Fruit fly (Drosophila melanogaster) whole organism, embryonic: Measurements from ENCODE around the gene CG6048.

Source experiments
- Ada2b ChIP-seq: fragments of 200-800 bp; sonication (Bioruptor generic); IDR thresholded peaks from 2 replicates; pipeline ENCODE4 v1.3.6; 2022; ENCODE audit warnings: missing biosample characterization, missing genetic modification characterization
- Antp ChIP-seq: fragments of 200-800 bp; sonication (Bioruptor generic); optimal IDR thresholded peaks from 3 replicates; lab custom pipeline; 2016; ENCODE audit warnings: missing biosample characterization, missing genetic modification characterization
- CG13424 ChIP-seq: fragments of 200-800 bp; sonication (Bioruptor generic); optimal IDR thresholded peaks from 2 replicates; lab custom pipeline; 2019; ENCODE audit warnings: missing biosample characterization, mild to moderate bottlenecking, missing genetic modification characterization, moderate library complexity
- CG14860 ChIP-seq: fragments of 200-800 bp; sonication (Bioruptor generic); IDR thresholded peaks from 3 replicates; pipeline ENCODE4 v1.3.6; 2022; ENCODE audit warnings: missing biosample characterization, missing genetic modification characterization; ENCODE audit not compliant: partially characterized antibody
- CG1529 ChIP-seq: fragments of 200-800 bp; sonication (Bioruptor generic); optimal IDR thresholded peaks from 3 replicates; lab custom pipeline; 2018; ENCODE audit warnings: missing biosample characterization, missing genetic modification characterization
- CG1603 ChIP-seq: fragments of 200-800 bp; sonication (Bioruptor generic); optimal IDR thresholded peaks from 2 replicates; lab custom pipeline; 2019; ENCODE audit warnings: missing biosample characterization, mild to moderate bottlenecking, missing genetic modification characterization, moderate library complexity
- CG16813 ChIP-seq: fragments of 200-800 bp; sonication (Bioruptor generic); IDR thresholded peaks from 3 replicates; pipeline ENCODE4 v1.3.6; 2022; ENCODE audit warnings: missing biosample characterization, missing genetic modification characterization; ENCODE audit not compliant: partially characterized antibody
- CG18764 ChIP-seq: fragments of 200-800 bp; sonication (Bioruptor generic); optimal IDR thresholded peaks from 3 replicates; lab custom pipeline; 2016; ENCODE audit warnings: missing biosample characterization, missing genetic modification characterization
- CG30020 ChIP-seq: fragments of 200-800 bp; optimal IDR thresholded peaks from 2 replicates; lab custom pipeline; 2019; ENCODE audit warnings: missing biosample characterization, mild to moderate bottlenecking, missing genetic modification characterization, moderate library complexity
- CG3838 ChIP-seq: fragments of 200-800 bp; sonication (Bioruptor generic); optimal IDR thresholded peaks from 3 replicates; lab custom pipeline; 2016; ENCODE audit warnings: missing biosample characterization, missing genetic modification characterization
- CG4424 ChIP-seq: fragments of 200-800 bp; sonication (Bioruptor generic); optimal IDR thresholded peaks from 3 replicates; lab custom pipeline; 2016; ENCODE audit warnings: missing biosample characterization, missing genetic modification characterization
- CG4820 ChIP-seq: fragments of 200-800 bp; sonication (Bioruptor generic); optimal IDR thresholded peaks from 3 replicates; lab custom pipeline; 2016; ENCODE audit warnings: missing biosample characterization, missing genetic modification characterization
- CG7556 ChIP-seq: fragments of 200-800 bp; sonication (Bioruptor generic); optimal IDR thresholded peaks from 2 replicates; lab custom pipeline; 2017; ENCODE audit warnings: missing biosample characterization, mild to moderate bottlenecking, missing genetic modification characterization
- CG8478 ChIP-seq: fragments of >200 bp; optimal IDR thresholded peaks from 2 replicates; lab custom pipeline; 2018
- CG9215 ChIP-seq: fragments of 200-800 bp; sonication (Bioruptor generic); IDR thresholded peaks from 2 replicates; pipeline ENCODE4 v1.3.6; 2022; ENCODE audit warnings: missing biosample characterization, missing genetic modification characterization
- Dbx ChIP-seq: fragments of 200-800 bp; sonication (Bioruptor generic); IDR thresholded peaks from 3 replicates; pipeline ENCODE4 v1.3.6; 2022; ENCODE audit warnings: missing biosample characterization, missing genetic modification characterization
- Dip2 ChIP-seq: fragments of 200-800 bp; sonication (Bioruptor generic); IDR thresholded peaks from 2 replicates; pipeline ENCODE4 v1.3.6; 2022; ENCODE audit warnings: missing biosample characterization, missing genetic modification characterization
- Dip3 ChIP-seq: fragments of 200-800 bp; sonication (Bioruptor generic); optimal IDR thresholded peaks from 3 replicates; lab custom pipeline; 2016; ENCODE audit warnings: missing biosample characterization, missing genetic modification characterization
- Ets65A ChIP-seq: fragments of 200-800 bp; sonication (Bioruptor generic); peaks from one replicate; lab custom pipeline; 2016; ENCODE audit warnings: missing biosample characterization, missing genetic modification characterization
- HLHmδ ChIP-seq: fragments of 200-800 bp; sonication (Bioruptor generic); optimal IDR thresholded peaks from 2 replicates; lab custom pipeline; 2018; ENCODE audit warnings: missing biosample characterization, mild to moderate bottlenecking, missing genetic modification characterization, moderate library complexity
- Hr51 ChIP-seq, 2 experiments: fragments of 200-800 bp; sonication (Bioruptor generic); optimal IDR thresholded peaks; 2 replicates in 1 of 2; 3 replicates in 1 of 2; lab custom pipeline; 2016 to 2018; ENCODE audit warnings: missing biosample characterization in 2 of 2, missing genetic modification characterization in 2 of 2, mild to moderate bottlenecking in 1 of 2, moderate library complexity in 1 of 2
- Hr78 ChIP-seq, 2 experiments: fragments of 200-800 bp in 1 of 2; fragments of >200 bp in 1 of 2; sonication (Bioruptor generic) in 1 of 2; optimal IDR thresholded peaks; 2 replicates each; lab custom pipeline; 2017 to 2019; ENCODE audit warnings: missing biosample characterization in 2 of 2, missing genetic modification characterization in 2 of 2, mild to moderate bottlenecking in 1 of 2, moderate library complexity in 1 of 2
- Max ChIP-seq: fragments of 200-800 bp; sonication (Bioruptor generic); optimal IDR thresholded peaks from 2 replicates; lab custom pipeline; 2016; ENCODE audit warnings: missing biosample characterization, mild to moderate bottlenecking, missing genetic modification characterization
- Rfx ChIP-seq: fragments of 200-800 bp; sonication (Bioruptor generic); IDR thresholded peaks from 2 replicates; pipeline ENCODE4 v1.3.6; 2022; ENCODE audit warnings: missing biosample characterization, missing genetic modification characterization
- Scr ChIP-seq: fragments of 200-800 bp; sonication (Bioruptor generic); IDR thresholded peaks from 2 replicates; pipeline ENCODE4 v1.3.6; 2022; ENCODE audit warnings: missing biosample characterization, missing genetic modification characterization; ENCODE audit not compliant: partially characterized antibody
- Sox102F ChIP-seq: fragments of 200-800 bp; sonication (Bioruptor generic); optimal IDR thresholded peaks from 2 replicates; lab custom pipeline; 2018; ENCODE audit warnings: missing biosample characterization, mild to moderate bottlenecking, missing genetic modification characterization, moderate library complexity
- Xbp1 ChIP-seq: fragments of 200-800 bp; sonication (Bioruptor generic); optimal IDR thresholded peaks from 3 replicates; lab custom pipeline; 2016; ENCODE audit warnings: missing biosample characterization, mild to moderate bottlenecking, missing genetic modification characterization
- al ChIP-seq: fragments of 200-800 bp; sonication (Bioruptor generic); IDR thresholded peaks from 2 replicates; pipeline ENCODE4 v1.3.6; 2022; ENCODE audit warnings: missing biosample characterization, missing genetic modification characterization
- az2 ChIP-seq: fragments of 200-800 bp; sonication (Bioruptor generic); optimal IDR thresholded peaks from 3 replicates; lab custom pipeline; 2016; ENCODE audit warnings: missing biosample characterization, missing genetic modification characterization
- bigmax ChIP-seq: fragments of 200-800 bp; sonication (Bioruptor generic); optimal IDR thresholded peaks from 2 replicates; lab custom pipeline; 2018; ENCODE audit warnings: missing biosample characterization, mild to moderate bottlenecking, missing genetic modification characterization
- danr ChIP-seq: fragments of 200-800 bp; sonication (Bioruptor generic); IDR thresholded peaks from 2 replicates; pipeline ENCODE4 v1.3.6; 2022; ENCODE audit warnings: missing biosample characterization, missing genetic modification characterization
- dpn ChIP-seq, 2 experiments: fragments of 200-800 bp; sonication (Bioruptor generic); optimal IDR thresholded peaks; 3 replicates each; lab custom pipeline; 2016; ENCODE audit warnings: missing biosample characterization in 2 of 2, missing genetic modification characterization in 2 of 2
- esg ChIP-seq: fragments of 200-800 bp; sonication (Bioruptor generic); conservative IDR thresholded peaks from 2 replicates; pipeline ENCODE4 v1.3.6; 2022; ENCODE audit warnings: missing biosample characterization, missing genetic modification characterization
- fd96Cb ChIP-seq: fragments of 200-800 bp; sonication (Bioruptor generic); optimal IDR thresholded peaks from 2 replicates; lab custom pipeline; 2018; ENCODE audit warnings: missing biosample characterization, mild to moderate bottlenecking, missing genetic modification characterization, moderate library complexity
- gro ChIP-seq: fragments of 200-800 bp; sonication (Bioruptor generic); optimal IDR thresholded peaks from 2 replicates; lab custom pipeline; 2016; ENCODE audit warnings: missing biosample characterization, missing genetic modification characterization
- ham ChIP-seq: fragments of 200-800 bp; sonication (Bioruptor generic); IDR thresholded peaks from 2 replicates; pipeline ENCODE4 v1.3.6; 2022; ENCODE audit warnings: missing biosample characterization, missing genetic modification characterization
- ind ChIP-seq: fragments of 200-800 bp; sonication (Bioruptor generic); optimal IDR thresholded peaks from 3 replicates; lab custom pipeline; 2016; ENCODE audit warnings: missing biosample characterization, missing genetic modification characterization
- mld ChIP-seq: fragments of 200-800 bp; sonication (Bioruptor generic); IDR thresholded peaks from 3 replicates; pipeline ENCODE4 v1.3.6; 2022; ENCODE audit warnings: missing biosample characterization, missing genetic modification characterization; ENCODE audit not compliant: partially characterized antibody
- peb ChIP-seq: fragments of 200-800 bp; sonication (Bioruptor generic); IDR thresholded peaks from 2 replicates; pipeline ENCODE4 v1.3.6; 2022; ENCODE audit warnings: missing biosample characterization, missing genetic modification characterization
- prd ChIP-seq, 3 experiments: fragments of >200 bp in 2 of 3; fragments of 200-800 bp in 1 of 3; sonication (Bioruptor generic) in 1 of 3; optimal IDR thresholded peaks in 2 of 3; IDR thresholded peaks in 1 of 3; 2 replicates in 2 of 3; 3 replicates in 1 of 3; pipeline versions ENCODE4 v1.3.6 to Lab custom; 2017 to 2022; ENCODE audit warnings: missing biosample characterization in 1 of 3, missing genetic modification characterization in 1 of 3
- rib ChIP-seq: fragments of 200-800 bp; sonication (Bioruptor generic); IDR thresholded peaks from 2 replicates; pipeline ENCODE4 v1.3.6; 2022; ENCODE audit warnings: missing biosample characterization, missing genetic modification characterization
- scrt ChIP-seq: fragments of 200-800 bp; sonication (Bioruptor generic); optimal IDR thresholded peaks from 2 replicates; lab custom pipeline; 2018; ENCODE audit warnings: missing biosample characterization, mild to moderate bottlenecking, missing genetic modification characterization, moderate library complexity
- seq ChIP-seq: fragments of 200-800 bp; sonication (Bioruptor generic); IDR thresholded peaks from 2 replicates; pipeline ENCODE4 v1.3.6; 2022; ENCODE audit warnings: missing biosample characterization, missing genetic modification characterization
- slbo ChIP-seq: fragments of 200-800 bp; sonication (Bioruptor generic); IDR thresholded peaks from 2 replicates; pipeline ENCODE4 v1.3.6; 2022; ENCODE audit warnings: missing biosample characterization, missing genetic modification characterization
- tna ChIP-seq: fragments of 200-800 bp; sonication (Bioruptor generic); IDR thresholded peaks from 2 replicates; pipeline ENCODE4 v1.3.6; 2022; ENCODE audit warnings: missing biosample characterization, missing genetic modification characterization; ENCODE audit not compliant: partially characterized antibody
- vnd ChIP-seq: fragments of 200-800 bp; sonication (Bioruptor generic); IDR thresholded peaks from 3 replicates; pipeline ENCODE4 v1.3.6; 2022; ENCODE audit warnings: missing biosample characterization, missing genetic modification characterization; ENCODE audit not compliant: partially characterized antibody
- zf30C ChIP-seq: fragments of 200-800 bp; sonication (Bioruptor generic); optimal IDR thresholded peaks from 3 replicates; lab custom pipeline; 2018; ENCODE audit warnings: missing biosample characterization, mild to moderate bottlenecking, missing genetic modification characterization

Gene CG6048

DNA sequence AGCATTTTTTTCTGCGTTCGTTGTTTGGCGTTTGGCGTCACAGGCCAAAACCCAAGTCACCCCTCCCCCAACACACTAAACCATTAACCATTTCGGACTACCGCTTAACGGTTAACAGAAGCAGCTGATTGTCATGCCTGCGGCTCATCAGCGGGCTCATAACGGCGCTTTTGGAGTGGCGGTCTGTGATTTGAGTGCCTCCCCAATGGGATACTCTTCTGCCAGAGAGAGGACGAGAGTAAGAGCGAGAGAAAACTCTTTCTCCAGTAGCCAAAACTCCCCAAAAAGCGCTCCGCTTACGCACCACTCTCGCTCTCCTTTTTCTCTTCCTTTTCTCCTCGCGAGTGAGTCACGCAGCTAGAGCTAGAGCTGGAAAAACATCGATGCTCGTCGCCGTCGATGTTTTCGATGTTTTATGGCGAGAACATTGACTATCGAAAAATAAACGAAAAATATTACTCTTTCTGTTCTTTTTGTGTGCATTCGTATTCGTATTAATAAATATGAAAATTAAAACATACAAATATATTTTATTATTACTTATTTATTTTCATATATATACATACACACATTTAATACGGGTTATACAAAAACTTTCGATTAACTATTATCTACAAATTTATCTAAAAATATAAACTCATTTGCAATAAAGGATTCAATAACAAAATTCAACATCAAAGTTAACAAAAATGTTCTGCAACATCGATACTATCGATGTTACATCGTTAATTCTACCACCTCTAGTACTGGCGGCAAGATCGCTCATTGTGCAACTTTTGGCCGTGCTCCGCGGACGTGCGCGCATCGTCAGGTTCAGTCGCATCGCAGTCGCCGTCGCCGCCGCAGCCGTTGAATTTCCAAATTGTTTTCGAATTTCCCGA is 13.4 kb downstream of the CG6048 start, which contains the start of gene Grip (continued):
- no peak for TF ChIP-seq al
- TF ChIP-seq Ada2b (GFP tag; lab: Robert Waterston, UW): peak; percentile 5; the same call in 1 of the 2 replicates
- TF ChIP-seq CG7556 (GFP tag; lab: Kevin White, UChicago): peak; percentile 51
- no peak for TF ChIP-seq scrt (GFP tag; lab: Kevin White, UChicago)
- no peak for TF ChIP-seq CG3838 (GFP tag; lab: Kevin White, UChicago)
- TF ChIP-seq Hr78 (GFP tag; optimal IDR thresholded peaks at IDR 0.05; lab: Kevin White, UChicago): peak in 1 of 2 experiments; percentile 14
- TF ChIP-seq CG1529 (GFP tag; lab: Kevin White, UChicago): no peak
- TF ChIP-seq vnd (GFP tag; lab: Robert Waterston, UW): peak; percentile 51; the same call in 1 of the 3 replicates
- peak; percentile 63; the same call in 1 of the 3 replicates for TF ChIP-seq CG14860
- TF ChIP-seq Antp (GFP tag; lab: Kevin White, UChicago): no peak
- no peak for TF ChIP-seq ham (GFP tag; lab: Robert Waterston, UW)
- TF ChIP-seq bigmax (GFP tag; lab: Kevin White, UChicago): no peak
- TF ChIP-seq HLHmδ (GFP tag; lab: Kevin White, UChicago): peak; percentile 64
- TF ChIP-seq CG4424 (GFP tag; lab: Kevin White, UChicago): peak; percentile 42
- TF ChIP-seq slbo (GFP tag; lab: Robert Waterston, UW): peak; percentile 62
- no peak for TF ChIP-seq CG1603 (tag; lab: Kevin White, UChicago)
- 0 out of 2 replicates have a peak, but pooled peaks have one; percentile 13 for TF ChIP-seq CG9215 (GFP tag; lab: Robert Waterston, UW)
- no peak for TF ChIP-seq zf30C
- peak; percentile 67 for TF ChIP-seq CG16813 (GFP tag; lab: Robert Waterston, UW)
- TF ChIP-seq Sox102F: peak; percentile 41
- TF ChIP-seq CG4820 (GFP tag; lab: Kevin White, UChicago): peak; percentile 9
- TF ChIP-seq rib: no peak
- peak; percentile 6 for TF ChIP-seq Max (GFP tag; lab: Kevin White, UChicago)
- TF ChIP-seq Dbx (GFP tag; lab: Robert Waterston, UW): no peak
- 0 out of 2 replicates have a peak, but pooled peaks have one; percentile 8 for TF ChIP-seq esg (GFP tag; lab: Robert Waterston, UW)
- peak; percentile 36; the same call in 1 of the 2 replicates for TF ChIP-seq Rfx (GFP tag; lab: Robert Waterston, UW)
- peak; percentile 54 for TF ChIP-seq CG13424
- TF ChIP-seq CG18764 (GFP tag; lab: Kevin White, UChicago): no peak
- TF ChIP-seq CG30020: peak; percentile 15
- no peak for TF ChIP-seq gro (GFP tag; lab: Kevin White, UChicago)
- peak in 1 of 2 experiments; percentile 45 for TF ChIP-seq Hr51 (GFP tag; optimal IDR thresholded peaks at IDR 0.05; lab: Kevin White, UChicago)
- TF ChIP-seq dpn (GFP tag; optimal IDR thresholded peaks at IDR 0.05; lab: Kevin White, UChicago): peak; percentile 8 to 36
- peak; percentile 27 for TF ChIP-seq fd96Cb
- TF ChIP-seq az2 (GFP tag; lab: Kevin White, UChicago): peak; percentile 30
- TF ChIP-seq Dip2 (GFP tag; lab: Robert Waterston, UW): no peak
- TF ChIP-seq ind: peak; percentile 18
- TF ChIP-seq peb: no peak
- TF ChIP-seq seq: 0 out of 2 replicates have a peak, but pooled peaks have one; percentile 34
- TF ChIP-seq Xbp1 (GFP tag; lab: Kevin White, UChicago): peak; percentile 27
- peak; percentile 5; the same call in 1 of the 2 replicates for TF ChIP-seq tna (GFP tag; lab: Robert Waterston, UW)
- no peak for TF ChIP-seq CG8478 (lab: Kevin White, UChicago)
- peak; percentile 72 for TF ChIP-seq Scr
- TF ChIP-seq danr (GFP tag; lab: Robert Waterston, UW): no peak
- TF ChIP-seq Dip3 (GFP tag; lab: Kevin White, UChicago): no peak
- TF ChIP-seq prd (optimal IDR thresholded peaks at IDR 0.05; lab: Kevin White, UChicago): no peak
- TF ChIP-seq prd (GFP tag; IDR thresholded peaks at IDR 0.05; lab: Robert Waterston, UW): peak; percentile 37; the same call in 1 of the 3 replicates
- TF ChIP-seq mld: peak; percentile 62; the same call in 2 of the 3 replicates
- peak; percentile 52 for TF ChIP-seq Ets65A
